Fruit fly (Drosophila melanogaster) whole organism, embryonic: ENCODE data around the gene CG7054.

Experiments used
- Abd-B ChIP-seq: fragments of 200-800 bp; sonication (Bioruptor generic); optimal IDR thresholded peaks from 2 replicates; lab custom pipeline; 2018; ENCODE audit warnings: missing biosample characterization, mild to moderate bottlenecking, missing genetic modification characterization, moderate library complexity
- Asciz ChIP-seq: fragments of 200-800 bp; sonication (Bioruptor generic); optimal IDR thresholded peaks from 2 replicates; lab custom pipeline; 2017; ENCODE audit warnings: missing biosample characterization, mild to moderate bottlenecking, missing genetic modification characterization, missing genetic modification reagents
- Bdp1 ChIP-seq: fragments of 200-800 bp; sonication (Bioruptor generic); optimal IDR thresholded peaks from 3 replicates; lab custom pipeline; 2016; ENCODE audit warnings: missing biosample characterization, missing genetic modification characterization
- Bteb2 ChIP-seq: fragments of 200-800 bp; sonication (Bioruptor generic); optimal IDR thresholded peaks from 2 replicates; lab custom pipeline; 2016; ENCODE audit warnings: missing biosample characterization, missing genetic modification characterization
- CG14667 ChIP-seq: fragments of 200-800 bp; sonication (Bioruptor generic); IDR thresholded peaks from 2 replicates; pipeline ENCODE4 v1.3.6; 2022; ENCODE audit warnings: missing biosample characterization, missing genetic modification characterization
- CG1603 ChIP-seq: fragments of 200-800 bp; sonication (Bioruptor generic); optimal IDR thresholded peaks from 2 replicates; lab custom pipeline; 2019; ENCODE audit warnings: missing biosample characterization, mild to moderate bottlenecking, missing genetic modification characterization, moderate library complexity
- CG17359 ChIP-seq: fragments of 200-800 bp; sonication (Bioruptor generic); optimal IDR thresholded peaks from 3 replicates; lab custom pipeline; 2018; ENCODE audit warnings: missing biosample characterization, mild to moderate bottlenecking, missing genetic modification characterization, moderate library complexity
- CG17829 ChIP-seq: fragments of 200-800 bp; optimal IDR thresholded peaks from 2 replicates; lab custom pipeline; 2019; ENCODE audit warnings: missing biosample characterization, mild to moderate bottlenecking, missing genetic modification characterization, moderate library complexity
- CG18599 ChIP-seq: fragments of 200-800 bp; sonication (Bioruptor generic); optimal IDR thresholded peaks from 3 replicates; lab custom pipeline; 2017; ENCODE audit warnings: missing biosample characterization, missing genetic modification characterization, mild to moderate bottlenecking, moderate library complexity, missing genetic modification reagents
- CG2889 ChIP-seq: fragments of 200-800 bp; sonication (Bioruptor generic); IDR thresholded peaks from 3 replicates; pipeline ENCODE4 v1.3.6; 2022; ENCODE audit warnings: missing biosample characterization, missing genetic modification characterization
- CG34422 ChIP-seq: fragments of 200-800 bp; sonication (Bioruptor generic); IDR thresholded peaks from 3 replicates; pipeline ENCODE4 v1.3.6; 2022; ENCODE audit warnings: missing biosample characterization, missing genetic modification characterization
- CG3726 ChIP-seq: fragments of 200-800 bp; sonication (Bioruptor generic); IDR thresholded peaks from 3 replicates; pipeline ENCODE4, ENCODE4 v1.3.6; 2022; ENCODE audit warnings: missing biosample characterization, missing genetic modification characterization
- CG42726 ChIP-seq: fragments of 200-800 bp; sonication (Bioruptor generic); IDR thresholded peaks from 2 replicates; pipeline ENCODE4 v1.3.6; 2022; ENCODE audit warnings: missing biosample characterization, missing genetic modification characterization; ENCODE audit not compliant: partially characterized antibody
- CG4360 ChIP-seq: fragments of 200-800 bp; sonication (Bioruptor generic); IDR thresholded peaks from 2 replicates; pipeline ENCODE4 v1.3.6; 2022; ENCODE audit warnings: missing biosample characterization, missing genetic modification characterization
- CG5953 ChIP-seq: fragments of 200-800 bp; sonication (Bioruptor generic); IDR thresholded peaks from 2 replicates; pipeline ENCODE4 v1.3.6; 2022; ENCODE audit warnings: missing biosample characterization, missing genetic modification characterization
- E2f1 ChIP-seq: fragments of 200-800 bp; sonication (Bioruptor generic); IDR thresholded peaks from 2 replicates; pipeline ENCODE4 v1.3.6; 2022; ENCODE audit warnings: missing biosample characterization, missing genetic modification characterization
- Eip74EF ChIP-seq, 2 experiments: fragments of 200-800 bp in 1 of 2; fragments of >200 bp in 1 of 2; sonication (Bioruptor generic) in 1 of 2; optimal IDR thresholded peaks; 2 replicates each; lab custom pipeline; 2017 to 2019; ENCODE audit warnings: missing biosample characterization in 2 of 2, missing genetic modification characterization in 2 of 2, mild to moderate bottlenecking in 1 of 2, moderate library complexity in 1 of 2
- Ets97D ChIP-seq: fragments of 200-800 bp; sonication (Bioruptor generic); optimal IDR thresholded peaks from 3 replicates; lab custom pipeline; 2016; ENCODE audit warnings: missing biosample characterization, missing genetic modification characterization
- GATAe ChIP-seq: fragments of 200-800 bp; sonication (Bioruptor generic); conservative IDR thresholded peaks from 2 replicates; pipeline ENCODE4 v1.3.6; 2022; ENCODE audit warnings: missing biosample characterization, missing genetic modification characterization
- HmgD ChIP-seq: fragments of 200-800 bp; sonication (Bioruptor generic); optimal IDR thresholded peaks from 3 replicates; lab custom pipeline; 2016; ENCODE audit warnings: missing biosample characterization, missing genetic modification characterization
- Hsf ChIP-seq: fragments of 200-800 bp; sonication (Bioruptor generic); optimal IDR thresholded peaks from 3 replicates; lab custom pipeline; 2016; ENCODE audit warnings: missing biosample characterization, missing genetic modification characterization
- Mes4 ChIP-seq: fragments of 200-800 bp; sonication (Bioruptor generic); optimal IDR thresholded peaks from 2 replicates; lab custom pipeline; 2016; ENCODE audit warnings: missing biosample characterization, missing genetic modification characterization
- NK7.1 ChIP-seq: fragments of 200-800 bp; sonication (Bioruptor generic); optimal IDR thresholded peaks from 3 replicates; lab custom pipeline; 2016; ENCODE audit warnings: missing biosample characterization, missing genetic modification characterization
- Side ChIP-seq: fragments of 200-800 bp; sonication (Bioruptor generic); optimal IDR thresholded peaks from 2 replicates; lab custom pipeline; 2016; ENCODE audit warnings: missing biosample characterization, missing genetic modification characterization
- TFAM ChIP-seq: fragments of 200-800 bp; sonication (Bioruptor generic); optimal IDR thresholded peaks from 2 replicates; lab custom pipeline; 2017; ENCODE audit warnings: missing biosample characterization, missing genetic modification characterization, inconsistent platforms
- Xrp1 ChIP-seq: fragments of 200-800 bp; sonication (Bioruptor generic); IDR thresholded peaks from 2 replicates; pipeline ENCODE4 v1.3.6; 2022; ENCODE audit warnings: missing biosample characterization, missing genetic modification characterization
- ase ChIP-seq: fragments of 200-800 bp; sonication (Bioruptor generic); IDR thresholded peaks from 3 replicates; pipeline ENCODE4 v1.3.6; 2022; ENCODE audit warnings: missing biosample characterization, missing genetic modification characterization
- ci ChIP-seq: fragments of 200-800 bp; sonication (Bioruptor generic); IDR thresholded peaks from 3 replicates; pipeline ENCODE4 v1.3.6; 2022; ENCODE audit warnings: missing biosample characterization, missing genetic modification characterization
- crc ChIP-seq: fragments of 200-800 bp; sonication (Bioruptor generic); optimal IDR thresholded peaks from 2 replicates; lab custom pipeline; 2016; ENCODE audit warnings: missing biosample characterization, missing genetic modification characterization
- disco-r ChIP-seq: fragments of 200-800 bp; sonication (Bioruptor generic); optimal IDR thresholded peaks from 2 replicates; lab custom pipeline; 2016; ENCODE audit warnings: missing biosample characterization, missing genetic modification characterization
- exex ChIP-seq: fragments of 200-800 bp; sonication (Bioruptor generic); optimal IDR thresholded peaks from 4 replicates; lab custom pipeline; 2018; ENCODE audit warnings: missing biosample characterization, mild to moderate bottlenecking, missing genetic modification characterization, moderate library complexity
- gsb-n ChIP-seq: fragments of 200-800 bp; sonication (Bioruptor generic); optimal IDR thresholded peaks from 3 replicates; lab custom pipeline; 2018; ENCODE audit warnings: missing biosample characterization, mild to moderate bottlenecking, missing genetic modification characterization
- ham ChIP-seq: fragments of 200-800 bp; sonication (Bioruptor generic); IDR thresholded peaks from 2 replicates; pipeline ENCODE4 v1.3.6; 2022; ENCODE audit warnings: missing biosample characterization, missing genetic modification characterization
- her ChIP-seq: fragments of 200-800 bp; sonication (Bioruptor generic); optimal IDR thresholded peaks from 2 replicates; lab custom pipeline; 2016; ENCODE audit warnings: missing biosample characterization, missing genetic modification characterization
- inv ChIP-seq: fragments of 200-800 bp; sonication (Bioruptor generic); IDR thresholded peaks from 2 replicates; pipeline ENCODE4 v1.3.6; 2022; ENCODE audit warnings: missing biosample characterization, missing genetic modification characterization; ENCODE audit not compliant: partially characterized antibody
- jigr1 ChIP-seq: fragments of 200-800 bp; sonication (Bioruptor generic); IDR thresholded peaks from 3 replicates; pipeline ENCODE4 v1.3.6; 2022; ENCODE audit warnings: missing biosample characterization, missing genetic modification characterization
- kay ChIP-seq: fragments of 200-800 bp; sonication (Bioruptor generic); optimal IDR thresholded peaks from 2 replicates; lab custom pipeline; 2016; ENCODE audit warnings: missing biosample characterization, missing genetic modification characterization
- knrl ChIP-seq: fragments of 200-800 bp; sonication (Bioruptor generic); IDR thresholded peaks from 3 replicates; pipeline ENCODE4 v1.3.6; 2022; ENCODE audit warnings: missing biosample characterization, missing genetic modification characterization; ENCODE audit not compliant: partially characterized antibody
- lola ChIP-seq, 3 experiments: fragments of >200 bp in 2 of 3; fragments of 200-800 bp in 1 of 3; sonication (Bioruptor generic) in 1 of 3; optimal IDR thresholded peaks; 2 replicates each; lab custom pipeline; 2017 to 2019; ENCODE audit warnings: missing biosample characterization in 3 of 3, missing genetic modification characterization in 3 of 3, mild to moderate bottlenecking in 1 of 3, moderate library complexity in 1 of 3
- nerfin-2 ChIP-seq: fragments of 200-800 bp; sonication (Bioruptor generic); IDR thresholded peaks from 2 replicates; pipeline ENCODE4 v1.3.6; 2022; ENCODE audit warnings: missing biosample characterization, missing genetic modification characterization; ENCODE audit not compliant: partially characterized antibody
- nmo ChIP-seq: fragments of 200-800 bp; sonication (Bioruptor generic); optimal IDR thresholded peaks from 2 replicates; lab custom pipeline; 2018; ENCODE audit warnings: missing biosample characterization, mild to moderate bottlenecking, missing genetic modification characterization, moderate library complexity
- odd ChIP-seq: fragments of 200-800 bp; sonication (Bioruptor generic); optimal IDR thresholded peaks from 2 replicates; lab custom pipeline; 2017; ENCODE audit warnings: missing biosample characterization, mild to moderate bottlenecking, missing genetic modification characterization
- pros ChIP-seq: fragments of 200-800 bp; sonication (Bioruptor generic); optimal IDR thresholded peaks from 3 replicates; lab custom pipeline; 2019; ENCODE audit warnings: missing biosample characterization, mild to moderate bottlenecking, missing genetic modification characterization, moderate library complexity
- stwl ChIP-seq: fragments of 200-800 bp; sonication (Bioruptor generic); optimal IDR thresholded peaks from 3 replicates; lab custom pipeline; 2018; ENCODE audit warnings: missing biosample characterization, mild to moderate bottlenecking, missing genetic modification characterization, moderate library complexity
- ttk ChIP-seq: fragments of 200-800 bp; sonication (Bioruptor generic); IDR thresholded peaks from 2 replicates; pipeline ENCODE4 v2.1.2; 2022; ENCODE audit warnings: missing biosample characterization, missing genetic modification characterization
- unpg ChIP-seq: fragments of 200-800 bp; sonication (Bioruptor generic); optimal IDR thresholded peaks from 3 replicates; lab custom pipeline; 2018; ENCODE audit warnings: missing biosample characterization, mild to moderate bottlenecking, missing genetic modification characterization, moderate library complexity
- z ChIP-seq: fragments of 200-800 bp; sonication (Bioruptor generic); IDR thresholded peaks from 3 replicates; pipeline ENCODE4 v1.3.6; 2022; ENCODE audit warnings: missing biosample characterization, missing genetic modification characterization
- zen2 ChIP-seq: fragments of 200-800 bp; sonication (Bioruptor generic); IDR thresholded peaks from 3 replicates; pipeline ENCODE4 v1.3.6; 2022; ENCODE audit warnings: missing biosample characterization, missing genetic modification characterization; ENCODE audit not compliant: partially characterized antibody
- zf30C ChIP-seq: fragments of 200-800 bp; sonication (Bioruptor generic); optimal IDR thresholded peaks from 3 replicates; lab custom pipeline; 2018; ENCODE audit warnings: missing biosample characterization, mild to moderate bottlenecking, missing genetic modification characterization

CG7054 gene

DNA sequence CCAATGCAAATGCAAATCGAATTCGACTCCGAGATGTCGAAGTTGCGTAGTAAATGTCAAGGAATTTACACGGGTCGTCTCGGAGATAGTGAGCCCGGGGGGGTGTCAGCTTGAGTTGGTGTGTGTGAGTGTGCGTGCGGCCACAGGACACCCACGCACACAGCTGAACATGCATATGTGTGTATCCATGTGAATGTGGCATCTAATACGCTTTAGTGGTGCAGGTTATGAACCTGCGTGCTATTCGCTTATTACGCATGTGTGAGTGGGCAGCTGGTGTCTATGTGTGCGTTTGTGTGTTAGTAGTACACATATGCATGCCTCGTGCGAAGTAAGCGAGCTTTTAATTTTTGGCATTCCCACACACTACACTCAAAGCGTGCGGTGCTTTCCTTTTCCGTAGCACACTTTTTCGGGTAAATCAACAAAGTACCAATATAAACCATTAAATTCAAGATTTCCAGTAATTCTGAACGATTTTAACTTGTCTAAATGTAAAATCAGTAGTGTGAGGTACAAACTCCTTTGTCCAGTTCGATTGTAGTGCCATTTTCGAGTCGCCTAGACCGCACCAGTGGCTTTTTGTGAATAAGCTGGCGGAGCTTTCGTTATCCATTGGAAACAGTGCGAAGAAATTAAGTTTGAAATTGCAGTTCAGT lies 4.2 kb downstream of the CG7054 start (continued):
- TF ChIP-seq CG34422 (GFP tag; lab: Robert Waterston, UW) (peak; percentile 79; the same call in 1 of the 3 replicates), Hsf (GFP tag; lab: Kevin White, UChicago) (peak; percentile 83), inv (no peak), CG18599 (peak; percentile 97), nmo (GFP tag; lab: Kevin White, UChicago) (peak; percentile 93), gsb-n (tag; lab: Kevin White, UChicago) (peak; percentile 53), HmgD (GFP tag; lab: Kevin White, UChicago) (peak; percentile 42), CG4360 (GFP tag; lab: Robert Waterston, UW) (0 out of 2 replicates have a peak, but pooled peaks have one; percentile 24), ase (peak; percentile 72; the same call in 2 of the 3 replicates), ham (peak; percentile 63), GATAe (GFP tag; lab: Robert Waterston, UW) (peak; percentile 63; the same call in 1 of the 2 replicates), Abd-B (GFP tag; lab: Kevin White, UChicago) (peak; percentile 83), CG14667 (GFP tag; lab: Robert Waterston, UW) (peak; percentile 82), CG17359 (tag; lab: Kevin White, UChicago) (peak; percentile 87), her (peak; percentile 90), NK7.1 (GFP tag; lab: Kevin White, UChicago) (peak; percentile 77), lola (GFP tag; optimal IDR thresholded peaks at IDR 0.05; lab: Kevin White, UChicago) (no peak), odd (GFP tag; lab: Kevin White, UChicago) (peak; percentile 75), nerfin-2 (no peak), ttk (GFP tag; lab: Robert Waterston, UW) (peak; percentile 74), unpg (peak; percentile 87), pros (no peak), Xrp1 (GFP tag; lab: Robert Waterston, UW) (peak; percentile 83), zf30C (GFP tag; lab: Kevin White, UChicago) (no peak), z (no peak), ci (GFP tag; lab: Robert Waterston, UW) (peak; percentile 87), crc (GFP tag; lab: Kevin White, UChicago) (peak; percentile 83), Bdp1 (GFP tag; lab: Kevin White, UChicago) (peak; percentile 71), exex (tag; lab: Kevin White, UChicago) (peak; percentile 65), Asciz (GFP tag; lab: Kevin White, UChicago) (peak; percentile 72), CG3726 (GFP tag; lab: Robert Waterston, UW) (peak; percentile 76; the same call in 2 of the 3 replicates), stwl (no peak), Ets97D (peak; percentile 50), zen2 (GFP tag; lab: Robert Waterston, UW) (no peak), Eip74EF (GFP tag; optimal IDR thresholded peaks at IDR 0.05; lab: Kevin White, UChicago) (no peak), CG2889 (GFP tag; lab: Robert Waterston, UW) (peak; percentile 62), Side (peak; percentile 87), disco-r (peak; percentile 57), Mes4 (peak; percentile 74), TFAM (GFP tag; lab: Kevin White, UChicago) (no peak), CG5953 (peak; percentile 39; the same call in 1 of the 2 replicates), jigr1 (GFP tag; lab: Robert Waterston, UW) (peak; percentile 64; the same call in 2 of the 3 replicates), kay (GFP tag; lab: Kevin White, UChicago) (peak; percentile 79), CG42726 (GFP tag; lab: Robert Waterston, UW) (no peak), E2f1 (GFP tag; lab: Robert Waterston, UW) (peak; percentile 76), Bteb2 (GFP tag; lab: Kevin White, UChicago) (peak; percentile 79), CG17829 (tag; lab: Kevin White, UChicago) (peak; percentile 72), CG1603 (peak; percentile 76), knrl (GFP tag; lab: Robert Waterston, UW) (no peak)
